Worm (Caenorhabditis elegans) whole organism, early embryonic: ENCODE results near the gene T25B9.11.

Experiments
- B0310.2 ChIP-seq: sonication (generic microtip); optimal IDR thresholded peaks from 2 replicates; lab custom pipeline; 2016; ENCODE audit warnings: mild to moderate bottlenecking, missing genetic modification characterization, missing compliant biosample characterization
- F13C5.2 ChIP-seq: sonication (generic microtip); optimal IDR thresholded peaks from 2 replicates; lab custom pipeline; 2017; ENCODE audit warnings: mild to moderate bottlenecking, missing genetic modification characterization, inconsistent platforms, missing compliant biosample characterization
- aly-1 ChIP-seq: sonication (generic microtip); optimal IDR thresholded peaks from 2 replicates; lab custom pipeline; 2016; ENCODE audit warnings: missing genetic modification characterization, missing compliant biosample characterization
- ama-1 ChIP-seq: fragments of 150-350 bp; optimal IDR thresholded peaks from 2 replicates; lab custom pipeline; 2014
- ceh-13 ChIP-seq: fragments of 200-800 bp; sonication (Bioruptor generic); optimal IDR thresholded peaks from 2 replicates; lab custom pipeline; 2018; ENCODE audit warnings: mild to moderate bottlenecking, missing genetic modification characterization, missing compliant biosample characterization
- ceh-36 ChIP-seq: sonication (generic microtip); optimal IDR thresholded peaks from 2 replicates; lab custom pipeline; 2016; ENCODE audit warnings: missing genetic modification characterization, inconsistent platforms, missing compliant biosample characterization
- ets-7 ChIP-seq: sonication (generic microtip); optimal IDR thresholded peaks from 2 replicates; lab custom pipeline; 2016; ENCODE audit warnings: missing genotype, missing genetic modification characterization, missing compliant biosample characterization
- flt-1 ChIP-seq: fragments of 200-800 bp; sonication (Bioruptor generic); IDR thresholded peaks from 2 replicates; pipeline ENCODE4 v1.3.6; 2022; ENCODE audit warnings: missing genetic modification characterization, missing compliant biosample characterization
- hmbx-1 ChIP-seq: sonication (generic microtip); optimal IDR thresholded peaks from 2 replicates; lab custom pipeline; 2016; ENCODE audit warnings: mild to moderate bottlenecking, missing genetic modification characterization, missing compliant biosample characterization
- hmg-4 ChIP-seq: fragments of 200-800 bp; sonication (Bioruptor generic); optimal IDR thresholded peaks from 2 replicates; lab custom pipeline; 2018; ENCODE audit warnings: mild to moderate bottlenecking, missing genetic modification characterization, missing compliant biosample characterization
- hnd-1 ChIP-seq: sonication (generic microtip); optimal IDR thresholded peaks from 2 replicates; lab custom pipeline; 2016; ENCODE audit warnings: missing genetic modification characterization, missing compliant biosample characterization
- pes-1 ChIP-seq: fragments of 200-800 bp; sonication (Bioruptor generic); IDR thresholded peaks from 2 replicates; pipeline ENCODE4 v1.3.6; 2022; ENCODE audit warnings: missing genetic modification reagents, missing genetic modification characterization, missing compliant biosample characterization
- scrt-1 ChIP-seq: fragments of 200-800 bp; sonication (Bioruptor generic); IDR thresholded peaks from 2 replicates; pipeline ENCODE4 v1.3.6; 2022; ENCODE audit warnings: missing genetic modification characterization, missing compliant biosample characterization
- sea-1 ChIP-seq: fragments of 200-800 bp; sonication (Bioruptor generic); conservative IDR thresholded peaks from 2 replicates; pipeline ENCODE4 v1.3.6; 2022; ENCODE audit warnings: missing genetic modification characterization, missing compliant biosample characterization
- tbx-11 ChIP-seq: fragments of 200-800 bp; sonication (Bioruptor generic); IDR thresholded peaks from 2 replicates; pipeline ENCODE4 v1.3.6; 2022; ENCODE audit warnings: missing genetic modification characterization, missing compliant biosample characterization
- tbx-37 ChIP-seq: fragments of 200-800 bp; sonication (Bioruptor generic); conservative IDR thresholded peaks from 2 replicates; pipeline ENCODE4 v1.3.6; 2022; ENCODE audit warnings: missing genetic modification reagents, missing genetic modification characterization, missing compliant biosample characterization
- tra-4 ChIP-seq: sonication (generic microtip); optimal IDR thresholded peaks from 2 replicates; lab custom pipeline; 2017; ENCODE audit warnings: missing genetic modification characterization, missing compliant biosample characterization

The T25B9.11 gene

ce11 chrIV:10784085-10784484 is 19.8 kb downstream of the T25B9.11 start:
- no peak for TF ChIP-seq B0310.2 (tag; lab: Kevin White, UChicago)
- TF ChIP-seq tbx-11 (GFP tag; lab: Robert Waterston, UW): no peak
- no peak for TF ChIP-seq F13C5.2 (tag; lab: Kevin White, UChicago)
- TF ChIP-seq ets-7 (tag; lab: Kevin White, UChicago): no peak

- no peak for TF ChIP-seq F13C5.2 (tag; lab: Kevin White, UChicago)
- TF ChIP-seq hmbx-1: no peak
- no peak for TF ChIP-seq ceh-13 (GFP tag; lab: Kevin White, UChicago)
- no peak for TF ChIP-seq hnd-1 (tag; lab: Kevin White, UChicago)
- no peak for TF ChIP-seq tbx-11 (GFP tag; lab: Robert Waterston, UW)
- TF ChIP-seq aly-1 (tag; lab: Kevin White, UChicago): no peak
- no peak for TF ChIP-seq ama-1 (lab: Kevin White, UChicago)
- no peak for TF ChIP-seq ceh-36 (tag; lab: Kevin White, UChicago)
- no peak for TF ChIP-seq ets-7 (tag; lab: Kevin White, UChicago)
- TF ChIP-seq scrt-1 (GFP tag; lab: Robert Waterston, UW): no peak
- TF ChIP-seq tbx-37 (GFP tag; lab: Robert Waterston, UW): no peak
- TF ChIP-seq sea-1 (GFP tag; lab: Robert Waterston, UW): no peak
- no peak for TF ChIP-seq pes-1 (GFP tag; lab: Robert Waterston, UW)
- TF ChIP-seq B0310.2 (tag; lab: Kevin White, UChicago): no peak
- no peak for TF ChIP-seq flt-1 (GFP tag; lab: Robert Waterston, UW)
- no peak for TF ChIP-seq hmg-4 (GFP tag; lab: Kevin White, UChicago)
- no peak for TF ChIP-seq tra-4 (tag; lab: Kevin White, UChicago)
These were observed 22.4 kb downstream of the T25B9.11 start, which contains the start of gene srd-7 for ce11 chrIV:10786731-10787130. Gene srd-7, minus strand, starts transcription at chrIV:10786831.

ce11 chrIV:10790353-10790752 is 26.0 kb downstream of the T25B9.11 start, which contains the start of gene pept-2:
Gene pept-2, plus strand, starts transcription at chrIV:10790653.
- TF ChIP-seq sea-1 (GFP tag; lab: Robert Waterston, UW) (no peak), ceh-13 (GFP tag; lab: Kevin White, UChicago) (no peak), tbx-37 (GFP tag; lab: Robert Waterston, UW) (no peak)

DNA sequence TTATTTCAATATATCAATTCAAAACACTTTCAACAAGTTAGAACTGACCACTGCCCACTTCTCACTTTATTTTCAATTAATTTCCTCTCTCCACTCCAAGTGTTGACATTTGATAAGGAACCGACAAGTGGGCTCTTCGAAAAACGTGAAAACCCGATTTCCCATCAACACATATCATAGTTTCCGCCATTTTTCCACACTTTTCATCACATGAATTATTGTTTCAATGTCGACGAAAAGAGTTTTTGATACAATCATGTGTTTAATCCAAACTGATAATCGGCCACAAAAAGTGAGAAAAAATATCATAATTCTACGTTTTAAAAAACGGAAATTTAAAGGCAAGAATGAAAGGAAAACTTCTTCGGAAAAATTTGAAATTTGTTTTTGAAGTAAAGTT is 31.4 kb downstream of the T25B9.11 start:
- no peak for TF ChIP-seq F13C5.2 (tag; lab: Kevin White, UChicago)
- TF ChIP-seq hnd-1 (tag; lab: Kevin White, UChicago): no peak
- TF ChIP-seq flt-1 (GFP tag; lab: Robert Waterston, UW): no peak
- no peak for TF ChIP-seq hmg-4 (GFP tag; lab: Kevin White, UChicago)
- no peak for TF ChIP-seq ceh-36 (tag; lab: Kevin White, UChicago)

ce11 chrIV:10796707-10797106 is 32.4 kb downstream of the T25B9.11 start:
- no peak for TF ChIP-seq F13C5.2 (tag; lab: Kevin White, UChicago)
- TF ChIP-seq B0310.2 (tag; lab: Kevin White, UChicago): no peak
- no peak for TF ChIP-seq tra-4 (tag; lab: Kevin White, UChicago)
- no peak for TF ChIP-seq tbx-11 (GFP tag; lab: Robert Waterston, UW)
- TF ChIP-seq tbx-37 (GFP tag; lab: Robert Waterston, UW): no peak
- no peak for TF ChIP-seq ceh-13 (GFP tag; lab: Kevin White, UChicago)
- no peak for TF ChIP-seq pes-1 (GFP tag; lab: Robert Waterston, UW)
- no peak for TF ChIP-seq ets-7 (tag; lab: Kevin White, UChicago)

DNA sequence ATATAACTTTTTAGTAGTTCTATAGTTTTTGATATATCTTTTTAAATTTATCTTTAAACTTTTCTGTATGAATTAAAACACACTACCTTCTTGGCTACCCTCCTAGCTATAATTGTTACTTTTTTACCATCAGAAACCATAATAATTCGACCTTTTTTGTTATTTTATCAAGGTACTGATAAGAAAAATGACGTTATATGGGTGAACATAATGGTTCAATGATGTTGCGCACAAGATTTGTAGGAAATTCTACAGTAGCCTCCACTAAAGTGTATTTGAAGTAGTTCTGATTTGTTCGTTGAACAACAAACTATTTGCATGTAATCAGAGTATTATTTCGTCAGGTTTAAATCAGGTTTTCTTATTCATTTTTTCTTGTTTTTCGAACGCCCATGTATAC is 34.3 kb downstream of the T25B9.11 start:
- no peak for TF ChIP-seq tbx-11 (GFP tag; lab: Robert Waterston, UW)
- TF ChIP-seq B0310.2 (tag; lab: Kevin White, UChicago): no peak
- TF ChIP-seq flt-1 (GFP tag; lab: Robert Waterston, UW): no peak
- no peak for TF ChIP-seq aly-1 (tag; lab: Kevin White, UChicago)
- no peak for TF ChIP-seq tbx-37 (GFP tag; lab: Robert Waterston, UW)
- TF ChIP-seq sea-1 (GFP tag; lab: Robert Waterston, UW): no peak
- TF ChIP-seq hmbx-1: no peak
- no peak for TF ChIP-seq hmg-4 (GFP tag; lab: Kevin White, UChicago)
- no peak for TF ChIP-seq F13C5.2 (tag; lab: Kevin White, UChicago)
- TF ChIP-seq ets-7 (tag; lab: Kevin White, UChicago): no peak
- TF ChIP-seq ceh-13 (GFP tag; lab: Kevin White, UChicago): no peak
- TF ChIP-seq tra-4 (tag; lab: Kevin White, UChicago): no peak
- TF ChIP-seq pes-1 (GFP tag; lab: Robert Waterston, UW): no peak
- TF ChIP-seq scrt-1 (GFP tag; lab: Robert Waterston, UW): no peak
- no peak for TF ChIP-seq ceh-36 (tag; lab: Kevin White, UChicago)
- TF ChIP-seq hnd-1 (tag; lab: Kevin White, UChicago): no peak
- TF ChIP-seq ama-1 (lab: Kevin White, UChicago): no peak

DNA sequence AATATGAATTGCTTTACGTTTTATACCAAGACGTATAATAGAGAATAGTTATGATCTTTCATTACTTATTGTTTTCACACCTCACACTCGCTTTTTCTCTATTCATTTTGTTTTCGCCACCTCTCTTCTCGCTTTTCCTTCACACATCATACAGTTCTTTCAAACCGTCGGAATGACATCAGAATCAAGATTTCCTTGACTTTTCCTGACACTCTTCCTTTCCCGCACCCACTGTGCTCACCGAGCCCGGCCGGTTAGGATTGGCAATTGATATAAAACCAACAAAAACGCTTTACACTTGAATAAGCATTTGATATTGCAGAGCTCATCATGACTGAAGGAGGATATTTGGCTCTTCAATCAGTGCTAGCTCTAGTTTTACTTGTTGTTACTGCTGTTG is 35.0 kb downstream of the T25B9.11 start, which contains the start of gene zipt-2.1:
Gene zipt-2.1 (plus strand): TSS at position 301 of the 400 bp plus-strand sequence.
- TF ChIP-seq flt-1 (GFP tag; lab: Robert Waterston, UW): no peak
- no peak for TF ChIP-seq pes-1 (GFP tag; lab: Robert Waterston, UW)
- TF ChIP-seq ceh-13 (GFP tag; lab: Kevin White, UChicago): no peak
- TF ChIP-seq scrt-1 (GFP tag; lab: Robert Waterston, UW): no peak
- no peak for TF ChIP-seq ets-7 (tag; lab: Kevin White, UChicago)
- no peak for TF ChIP-seq hmbx-1
- TF ChIP-seq aly-1 (tag; lab: Kevin White, UChicago): no peak
- no peak for TF ChIP-seq tbx-11 (GFP tag; lab: Robert Waterston, UW)
- TF ChIP-seq F13C5.2 (tag; lab: Kevin White, UChicago): no peak
- TF ChIP-seq B0310.2 (tag; lab: Kevin White, UChicago): no peak
